Worm (Caenorhabditis elegans) whole organism, young adult: Measurements from ENCODE around the gene algn-11.

Experiments used
- F23B12.7 ChIP-seq: sonication (generic microtip); optimal IDR thresholded peaks from 2 replicates; lab custom pipeline; 2017; ENCODE audit warnings: missing genetic modification characterization, mild to moderate bottlenecking, missing compliant biosample characterization, antibody characterized with exemption, moderate library complexity; ENCODE audit not compliant: insufficient read depth
- akir-1 ChIP-seq: fragments of 200-800 bp; sonication (Bioruptor generic); optimal IDR thresholded peaks from 2 replicates; lab custom pipeline; 2018; ENCODE audit warnings: mild to moderate bottlenecking, missing genetic modification characterization, moderate library complexity, missing compliant biosample characterization
- aptf-3 ChIP-seq: fragments of 200-800 bp; sonication (Bioruptor generic); IDR thresholded peaks from 2 replicates; pipeline ENCODE4 v1.3.6; 2022; ENCODE audit warnings: missing genetic modification characterization, missing compliant biosample characterization
- pha-4 ChIP-seq: fragments of 150-350 bp; sonication (generic microtip); optimal IDR thresholded peaks from 2 replicates; lab custom pipeline; 2014; ENCODE audit warnings: missing biosample characterization, missing genetic modification reagents, missing genetic modification characterization
- unc-130 ChIP-seq: sonication (generic microtip); optimal IDR thresholded peaks from 2 replicates; lab custom pipeline; 2016; ENCODE audit warnings: missing genetic modification reagents, missing genetic modification characterization, missing compliant biosample characterization
- zim-3 ChIP-seq: sonication (generic microtip); optimal IDR thresholded peaks from 2 replicates; lab custom pipeline; 2017; ENCODE audit warnings: mild to moderate bottlenecking, missing genetic modification characterization, moderate library complexity, missing compliant biosample characterization

DNA sequence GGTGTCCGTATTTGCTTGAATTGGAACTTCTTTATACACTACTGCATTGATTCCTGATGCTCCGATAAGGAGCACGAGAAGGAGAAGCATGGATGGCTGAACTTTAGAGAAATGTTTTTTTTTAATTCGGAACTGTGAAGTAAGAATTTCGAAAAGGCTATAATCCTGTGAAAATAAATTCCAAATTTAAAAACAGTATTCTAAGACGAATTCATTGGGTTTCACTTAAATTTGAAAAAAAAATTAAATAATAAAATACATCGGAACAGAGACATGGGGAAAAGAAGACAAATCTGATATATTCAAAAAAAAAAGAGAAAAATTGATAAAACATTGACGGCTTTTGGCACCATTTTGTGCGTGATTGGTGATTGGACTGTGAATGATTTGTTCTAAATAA lies 4.6 kb downstream of the algn-11 start, which contains the start of gene pho-5:
- TF ChIP-seq akir-1 (GFP tag; lab: Kevin White, UChicago) (no peak), unc-130 (GFP tag; lab: Kevin White, UChicago) (no peak), zim-3 (tag; lab: Kevin White, UChicago) (no peak), aptf-3 (GFP tag; lab: Robert Waterston, UW) (no peak), pha-4 (tag; lab: Kevin White, UChicago) (no peak), F23B12.7 (tag; lab: Kevin White, UChicago) (no peak)
